Worm (Caenorhabditis elegans) whole organism, late embryonic: ENCODE measurements around the gene C32D5.8.

ENCODE experiments used
- K09A11.1 ChIP-seq: sonication (generic microtip); optimal IDR thresholded peaks from 2 replicates; lab custom pipeline; 2017; ENCODE audit warnings: antibody characterized with exemption, mild to moderate bottlenecking, missing genetic modification characterization, missing compliant biosample characterization; ENCODE audit not compliant: insufficient read depth
- T23F11.4 ChIP-seq: fragments of 200-800 bp; sonication (Bioruptor generic); optimal IDR thresholded peaks from 2 replicates; lab custom pipeline; 2018; ENCODE audit warnings: mild to moderate bottlenecking, missing genetic modification characterization, missing compliant biosample characterization
- ama-1 ChIP-seq: fragments of 150-350 bp; optimal IDR thresholded peaks from 2 replicates; lab custom pipeline; 2014
- ceh-18 ChIP-seq: sonication (generic microtip); optimal IDR thresholded peaks from 2 replicates; lab custom pipeline; 2016; ENCODE audit warnings: missing genetic modification characterization, missing compliant biosample characterization
- ceh-24 ChIP-seq: sonication (generic microtip); optimal IDR thresholded peaks from 2 replicates; lab custom pipeline; 2016; ENCODE audit warnings: mild to moderate bottlenecking, missing genetic modification characterization, missing compliant biosample characterization
- ceh-30 ChIP-seq: fragments of 150-350 bp; optimal IDR thresholded peaks from 2 replicates; lab custom pipeline; 2014; ENCODE audit warnings: missing biosample characterization, missing genetic modification characterization
- ceh-31 ChIP-seq: sonication (generic microtip); optimal IDR thresholded peaks from 2 replicates; lab custom pipeline; 2016; ENCODE audit warnings: missing genetic modification characterization, missing compliant biosample characterization
- ceh-45 ChIP-seq: fragments of 200-800 bp; sonication (Bioruptor generic); IDR thresholded peaks from 2 replicates; pipeline ENCODE4 v1.3.6; 2022; ENCODE audit warnings: missing genetic modification reagents, missing genetic modification characterization, missing compliant biosample characterization
- ceh-6 ChIP-seq: fragments of 200-800 bp; sonication (Bioruptor generic); optimal IDR thresholded peaks from 2 replicates; lab custom pipeline; 2018; ENCODE audit warnings: mild to moderate bottlenecking, missing genetic modification characterization, missing compliant biosample characterization
- ceh-9 ChIP-seq: sonication (generic microtip); optimal IDR thresholded peaks from 2 replicates; lab custom pipeline; 2016; ENCODE audit warnings: mild to moderate bottlenecking, missing genetic modification characterization, inconsistent platforms, missing compliant biosample characterization
- dmd-4 ChIP-seq: sonication (generic microtip); optimal IDR thresholded peaks from 2 replicates; lab custom pipeline; 2016; ENCODE audit warnings: borderline replicate concordance, missing genetic modification characterization, missing compliant biosample characterization
- fkh-10 ChIP-seq: fragments of 150-350 bp; optimal IDR thresholded peaks from 2 replicates; lab custom pipeline; 2014; ENCODE audit warnings: missing biosample characterization, missing genetic modification reagents, missing genetic modification characterization
- fkh-6 ChIP-seq: sonication (generic microtip); optimal IDR thresholded peaks from 2 replicates; lab custom pipeline; 2016; ENCODE audit warnings: missing genetic modification characterization, missing compliant biosample characterization
- hlh-13 ChIP-seq: fragments of 200-800 bp; sonication (Bioruptor generic); optimal IDR thresholded peaks from 2 replicates; lab custom pipeline; 2018; ENCODE audit warnings: mild to moderate bottlenecking, missing genetic modification characterization, missing compliant biosample characterization
- hlh-30 ChIP-seq: sonication (generic microtip); optimal IDR thresholded peaks from 2 replicates; lab custom pipeline; 2017; ENCODE audit warnings: antibody characterized with exemption, missing genetic modification characterization, missing compliant biosample characterization; ENCODE audit not compliant: insufficient read depth
- hlh-6 ChIP-seq: sonication (generic microtip); optimal IDR thresholded peaks from 2 replicates; lab custom pipeline; 2016; ENCODE audit warnings: missing genotype, missing genetic modification characterization, missing compliant biosample characterization
- lim-6 ChIP-seq: sonication (generic microtip); optimal IDR thresholded peaks from 2 replicates; lab custom pipeline; 2016; ENCODE audit warnings: missing genetic modification characterization, missing compliant biosample characterization
- mec-3 ChIP-seq: sonication (generic microtip); optimal IDR thresholded peaks from 2 replicates; lab custom pipeline; 2016; ENCODE audit warnings: borderline replicate concordance, missing genetic modification characterization, missing compliant biosample characterization
- nfya-1 ChIP-seq: sonication (generic microtip); optimal IDR thresholded peaks from 2 replicates; lab custom pipeline; 2017; ENCODE audit warnings: missing genetic modification characterization, mild to moderate bottlenecking, missing compliant biosample characterization, antibody characterized with exemption, moderate library complexity
- nhr-232 ChIP-seq: sonication (generic microtip); optimal IDR thresholded peaks from 2 replicates; lab custom pipeline; 2016; ENCODE audit warnings: missing genetic modification characterization, missing compliant biosample characterization
- npax-4 ChIP-seq: sonication (generic microtip); optimal IDR thresholded peaks from 2 replicates; lab custom pipeline; 2016; ENCODE audit warnings: missing genetic modification characterization, missing compliant biosample characterization
- pag-3 ChIP-seq: sonication (generic microtip); optimal IDR thresholded peaks from 2 replicates; lab custom pipeline; 2016; ENCODE audit warnings: missing compliant biosample characterization, missing genetic modification characterization, borderline replicate concordance
- pat-9 ChIP-seq: fragments of 200-800 bp; sonication (Bioruptor generic); optimal IDR thresholded peaks from 2 replicates; lab custom pipeline; 2018; ENCODE audit warnings: mild to moderate bottlenecking, missing genetic modification characterization, moderate library complexity, missing compliant biosample characterization
- pqm-1 ChIP-seq: sonication (generic microtip); optimal IDR thresholded peaks from 2 replicates; lab custom pipeline; 2016; ENCODE audit warnings: missing genetic modification characterization, missing compliant biosample characterization
- pros-1 ChIP-seq: fragments of 150-350 bp; optimal IDR thresholded peaks from 2 replicates; lab custom pipeline; 2014; ENCODE audit warnings: missing biosample characterization, missing genetic modification reagents, missing genetic modification characterization
- sdc-2 ChIP-seq: sonication (generic microtip); optimal IDR thresholded peaks from 2 replicates; lab custom pipeline; 2016; ENCODE audit warnings: missing genotype, missing genetic modification characterization, missing compliant biosample characterization
- sox-2 ChIP-seq: fragments of 200-800 bp; sonication (Bioruptor generic); IDR thresholded peaks from 2 replicates; pipeline ENCODE4 v1.3.6; 2022; ENCODE audit warnings: missing genetic modification reagents, missing genetic modification characterization, missing compliant biosample characterization
- syd-9 ChIP-seq: sonication (generic microtip); optimal IDR thresholded peaks from 2 replicates; lab custom pipeline; 2016; ENCODE audit warnings: mild to moderate bottlenecking, missing genetic modification characterization, moderate library complexity, missing compliant biosample characterization
- unc-42 ChIP-seq: sonication (generic microtip); optimal IDR thresholded peaks from 2 replicates; lab custom pipeline; 2016; ENCODE audit warnings: missing genotype, missing genetic modification characterization, missing compliant biosample characterization
- unc-55 ChIP-seq: sonication (generic microtip); optimal IDR thresholded peaks from 2 replicates; lab custom pipeline; 2017; ENCODE audit warnings: missing biosample characterization, missing genetic modification reagents, missing genetic modification characterization
- unc-86 ChIP-seq: sonication (generic microtip); optimal IDR thresholded peaks from 2 replicates; lab custom pipeline; 2016; ENCODE audit warnings: missing genetic modification characterization, missing compliant biosample characterization

The C32D5.8 gene

ce11 chrII:6345195-6346158 lies at the start of gene C32D5.8:
TSS of gene C32D5.8 (minus strand) at chrII:6345964.
- TF ChIP-seq pros-1 (tag; lab: Kevin White, UChicago) (no peak), pag-3 (tag; lab: Kevin White, UChicago) (no peak), dmd-4 (no peak), ceh-6 (GFP tag; lab: Kevin White, UChicago) (no peak), unc-42 (tag; lab: Kevin White, UChicago) (no peak), unc-86 (tag; lab: Kevin White, UChicago) (no peak), ceh-9 (tag; lab: Kevin White, UChicago) (no peak), ama-1 (lab: Kevin White, UChicago) (no peak), ceh-24 (tag; lab: Kevin White, UChicago) (no peak), fkh-6 (no peak)

ce11 chrII:6394037-6394436 lies 48.3 kb upstream of the C32D5.8 start:
- peak; percentile 52 for TF ChIP-seq unc-55 (GFP tag; lab: Kevin White, UChicago)
- TF ChIP-seq K09A11.1 = no peak
- no peak for TF ChIP-seq syd-9

- TF ChIP-seq nhr-232 (tag; lab: Kevin White, UChicago) (no peak), sox-2 (no peak), pat-9 (tag; lab: Kevin White, UChicago) (no peak), ceh-24 (tag; lab: Kevin White, UChicago) (no peak)
Observed at ce11 chrII:6391195-6391594, 45.4 kb upstream of the C32D5.8 start, which contains the start of gene F58F12.3. TSS of gene F58F12.3 (minus strand) at chrII:6391295.

- TF ChIP-seq mec-3 (no peak), ceh-31 (tag; lab: Kevin White, UChicago) (no peak), ceh-30 (tag; lab: Kevin White, UChicago) (no peak), ceh-45 (GFP tag; lab: Robert Waterston, UW) (no peak), ama-1 (lab: Kevin White, UChicago) (no peak), hlh-13 (GFP tag; lab: Kevin White, UChicago) (no peak), T23F11.4 (no peak), syd-9 (no peak), fkh-10 (GFP tag; lab: Kevin White, UChicago) (no peak), fkh-6 (no peak), nfya-1 (no peak), ceh-18 (no peak), hlh-6 (tag; lab: Kevin White, UChicago) (no peak), dmd-4 (no peak), sdc-2 (tag; lab: Kevin White, UChicago) (no peak)
- TF ChIP-seq, all 69 proteins: peak for 0
Observed at ce11 chrII:6387937-6388336, 42.2 kb upstream of the C32D5.8 start, which contains the start of gene F58F12.2. TSS of gene F58F12.2 (minus strand) at chrII:6388037.

- no peak for TF ChIP-seq npax-4
- no peak for TF ChIP-seq hlh-30 (tag; lab: Kevin White, UChicago)
- no peak for TF ChIP-seq pqm-1 (tag; lab: Kevin White, UChicago)
- TF ChIP-seq lim-6 = no peak
Observed at ce11 chrII:6386467-6386866, 40.7 kb upstream of the C32D5.8 start, which contains the start of gene F58F12.4. TSS of gene F58F12.4 (plus strand) at chrII:6386767.
